Worm (Caenorhabditis elegans): ENCODE measurements around the gene Y51A2D.8.

Y51A2D.8 gene

DNA sequence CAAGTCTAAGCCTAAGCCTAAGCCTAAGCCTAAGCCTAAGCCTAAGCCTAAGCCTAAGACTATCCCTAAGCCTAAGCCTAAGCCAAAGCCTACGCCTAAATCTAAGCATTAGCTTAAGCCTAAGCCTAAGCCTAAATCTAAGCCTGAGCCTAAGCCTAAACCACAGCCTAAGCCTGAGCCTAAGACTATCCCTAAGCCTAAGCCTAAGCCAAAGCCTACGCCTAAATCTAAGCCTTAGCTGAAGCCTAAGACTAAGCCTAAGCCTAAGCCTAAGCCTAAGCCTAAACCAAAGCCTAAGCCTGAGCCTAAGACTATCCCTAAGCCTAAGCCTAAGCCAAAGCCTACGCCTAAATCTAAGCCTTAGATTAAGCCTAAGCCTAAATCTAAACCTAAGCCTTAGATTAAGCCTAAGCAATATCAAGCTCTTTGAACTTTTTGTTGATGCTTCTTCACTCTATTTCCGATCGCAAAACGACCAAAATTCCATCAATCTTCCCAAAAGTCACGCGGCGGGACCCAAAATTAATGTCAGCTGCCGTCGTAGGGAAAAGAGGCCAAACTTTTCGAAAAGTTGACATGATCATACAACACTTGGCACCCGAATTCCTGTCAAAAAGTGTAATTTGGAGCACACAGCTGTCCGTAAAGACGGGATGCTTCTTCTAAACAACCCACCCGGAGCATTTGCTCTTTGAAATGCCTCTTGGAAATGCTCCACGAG lies 27.9 kb upstream of the Y51A2D.8 start (continued):
- TF ChIP-seq fkh-10 (GFP tag; optimal IDR thresholded peaks at IDR 0.05): no peak
- TF ChIP-seq C16A3.4 (tag; optimal IDR thresholded peaks at IDR 0.05): peak; percentile 21
- TF ChIP-seq F16B12.6 (tag; optimal IDR thresholded peaks at IDR 0.05): no peak
- no peak for TF ChIP-seq ztf-11 (tag; optimal IDR thresholded peaks at IDR 0.05)
- TF ChIP-seq nhr-12 (tag; optimal IDR thresholded peaks at IDR 0.05): no peak
- no peak for TF ChIP-seq xbp-1 (tag; optimal IDR thresholded peaks at IDR 0.05)
- no peak for TF ChIP-seq ceh-88 (GFP tag; IDR thresholded peaks at IDR 0.05)
- peak; percentile 27 for TF ChIP-seq ztf-4 (tag; optimal IDR thresholded peaks at IDR 0.05)
- TF ChIP-seq C34B4.2 (tag; optimal IDR thresholded peaks at IDR 0.05): no peak
- TF ChIP-seq lin-13 (GFP tag; optimal IDR thresholded peaks at IDR 0.05): no peak
- TF ChIP-seq sup-37 (GFP tag; optimal IDR thresholded peaks at IDR 0.05): no peak
- TF ChIP-seq pax-3 (tag; optimal IDR thresholded peaks at IDR 0.05): no peak
- TF ChIP-seq skn-1 (tag; optimal IDR thresholded peaks at IDR 0.05): no peak
- no peak for TF ChIP-seq fos-1 (tag; optimal IDR thresholded peaks at IDR 0.05)
- TF ChIP-seq nhr-76 (tag; optimal IDR thresholded peaks at IDR 0.05): no peak
- TF ChIP-seq mef-2 (tag; optimal IDR thresholded peaks at IDR 0.05): no peak
- TF ChIP-seq ceh-63 (GFP tag; optimal IDR thresholded peaks at IDR 0.05): no peak
- no peak for TF ChIP-seq unc-86 (tag; optimal IDR thresholded peaks at IDR 0.05)
- no peak for TF ChIP-seq ceh-90 (tag; optimal IDR thresholded peaks at IDR 0.05)
- no peak for TF ChIP-seq nhr-237 (tag; optimal IDR thresholded peaks at IDR 0.05)
- TF ChIP-seq unc-30 (tag; optimal IDR thresholded peaks at IDR 0.05): no peak
- TF ChIP-seq nhr-28 (tag; optimal IDR thresholded peaks at IDR 0.05): no peak
- no peak for TF ChIP-seq unc-62 (GFP tag; optimal IDR thresholded peaks at IDR 0.05)
- peak; percentile 90 for TF ChIP-seq nhr-19 (GFP tag; conservative IDR thresholded peaks at IDR 0.05)
- TF ChIP-seq fkh-4 (tag; optimal IDR thresholded peaks at IDR 0.05; ENCODE audit: borderline replicate concordance): peak; percentile 74
- TF ChIP-seq unc-130 (tag; optimal IDR thresholded peaks at IDR 0.05): peak; percentile 76
- TF ChIP-seq lin-39 (tag; optimal IDR thresholded peaks at IDR 0.05): peak; percentile 74
- TF ChIP-seq efl-1 (optimal IDR thresholded peaks at IDR 0.05): peak; percentile 5 to 19
- TF ChIP-seq efl-1 (GFP tag; optimal IDR thresholded peaks at IDR 0.05 in 1 of 2): peak in 1 of 2 experiments; percentile 77
- TF ChIP-seq pag-3 (tag; optimal IDR thresholded peaks at IDR 0.05; ENCODE audit: borderline replicate concordance, insufficient read depth): peak; percentile 66
- no peak for TF ChIP-seq zip-4 (GFP tag; optimal IDR thresholded peaks at IDR 0.05)
- no peak for TF ChIP-seq grh-1 (GFP tag; IDR thresholded peaks at IDR 0.05)
- TF ChIP-seq C04F5.9 (tag; optimal IDR thresholded peaks at IDR 0.05): no peak
- TF ChIP-seq ets-5 (GFP tag; IDR thresholded peaks at IDR 0.05): no peak
- no peak for TF ChIP-seq egl-27 (tag; optimal IDR thresholded peaks at IDR 0.05)
- TF ChIP-seq nhr-47 (tag; optimal IDR thresholded peaks at IDR 0.05): no peak
- TF ChIP-seq ceh-8 (GFP tag; optimal IDR thresholded peaks at IDR 0.05): no peak
- TF ChIP-seq rnt-1 (tag; optimal IDR thresholded peaks at IDR 0.05): peak; percentile 83
- no peak for TF ChIP-seq nhr-84 (tag; optimal IDR thresholded peaks at IDR 0.05)
- TF ChIP-seq nhr-85 (tag): no peak
- peak; percentile 49 for TF ChIP-seq tbx-2 (tag; optimal IDR thresholded peaks at IDR 0.05)
- TF ChIP-seq ces-1 (GFP tag; optimal IDR thresholded peaks at IDR 0.05): no peak
- no peak for TF ChIP-seq fkh-8 (tag; optimal IDR thresholded peaks at IDR 0.05)
- TF ChIP-seq zag-1 (tag; optimal IDR thresholded peaks at IDR 0.05): no peak
- peak; percentile 89 for TF ChIP-seq nhr-71 (tag; optimal IDR thresholded peaks at IDR 0.05)
- no peak for TF ChIP-seq elt-2 (tag; optimal IDR thresholded peaks at IDR 0.05)
- no peak for TF ChIP-seq Y116A8C.19 (tag; optimal IDR thresholded peaks at IDR 0.05; ENCODE audit: borderline replicate concordance)
- no peak for TF ChIP-seq tlp-1 (tag; optimal IDR thresholded peaks at IDR 0.05)
- TF ChIP-seq mep-1 (tag; optimal IDR thresholded peaks at IDR 0.05): no peak
- no peak for TF ChIP-seq isw-1 (GFP tag; IDR thresholded peaks at IDR 0.05)
- peak in 1 of 2 experiments; percentile 46 for TF ChIP-seq mdl-1 (tag; optimal IDR thresholded peaks at IDR 0.05)
- no peak for TF ChIP-seq hpl-2 (GFP tag; optimal IDR thresholded peaks at IDR 0.05)
- no peak for TF ChIP-seq hlh-4 (tag; optimal IDR thresholded peaks at IDR 0.05)
